Worm (Caenorhabditis elegans): ENCODE measurements around the gene usp-33.

Gene usp-33

DNA sequence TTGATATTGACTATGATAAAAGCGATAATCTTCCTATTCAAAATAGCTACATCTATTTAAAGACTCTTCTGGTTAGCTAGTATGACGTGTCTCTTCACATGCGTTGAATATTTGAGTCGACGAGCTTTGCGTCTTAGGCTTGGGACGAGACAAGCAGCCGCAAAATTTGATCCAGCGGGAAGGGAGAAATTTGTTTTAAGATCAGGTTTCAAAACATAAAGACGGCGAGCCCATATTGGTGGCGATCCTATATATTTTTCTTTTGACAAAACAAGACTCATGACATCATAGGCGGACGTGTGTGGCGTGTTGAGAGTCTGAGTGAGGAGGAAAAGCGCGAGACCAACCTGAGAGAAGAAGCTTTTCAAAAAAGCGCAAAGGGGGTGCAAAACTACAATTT lies 45.7 kb upstream of the usp-33 start:
- TF ChIP-seq mep-1 (tag; optimal IDR thresholded peaks at IDR 0.05) (no peak), F16B12.6 (tag; optimal IDR thresholded peaks at IDR 0.05) (no peak), efl-1 (optimal IDR thresholded peaks at IDR 0.05) (no peak), efl-1 (GFP tag; optimal IDR thresholded peaks at IDR 0.05 in 1 of 2) (no peak), lin-14 (GFP tag; optimal IDR thresholded peaks at IDR 0.05) (peak; percentile 31), ceh-82 (tag; optimal IDR thresholded peaks at IDR 0.05) (peak in 1 of 3 experiments; percentile 1), nhr-20 (tag; optimal IDR thresholded peaks at IDR 0.05) (no peak), nhr-19 (GFP tag; conservative IDR thresholded peaks at IDR 0.05) (no peak), fkh-8 (tag; optimal IDR thresholded peaks at IDR 0.05) (peak; percentile 18), tbx-2 (tag; optimal IDR thresholded peaks at IDR 0.05) (peak; percentile 27), nhr-71 (tag; optimal IDR thresholded peaks at IDR 0.05) (peak; percentile 10)

DNA sequence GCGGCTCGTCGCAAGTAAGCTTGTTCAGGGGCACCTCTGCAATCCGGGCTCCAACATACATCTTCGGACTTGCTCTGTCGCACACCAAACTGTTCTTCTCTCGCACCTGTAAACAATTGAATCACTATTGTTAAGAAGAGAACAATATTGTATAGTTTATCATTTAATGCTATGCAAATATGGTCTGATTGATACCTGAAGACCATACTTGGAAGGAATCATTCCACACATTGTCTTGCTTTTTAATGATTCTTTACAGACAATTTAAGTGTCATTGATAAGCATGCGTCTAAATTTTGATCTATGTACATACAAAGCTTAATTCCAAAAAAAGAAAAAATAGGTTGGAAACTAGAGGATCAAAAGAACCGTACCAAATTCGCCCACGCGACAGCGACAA lies 44.2 kb upstream of the usp-33 start:
- TF ChIP-seq dsc-1 (tag; optimal IDR thresholded peaks at IDR 0.05) (no peak), C34B4.2 (tag; optimal IDR thresholded peaks at IDR 0.05) (no peak), C04F5.9 (tag; optimal IDR thresholded peaks at IDR 0.05) (no peak), ces-1 (GFP tag; optimal IDR thresholded peaks at IDR 0.05) (no peak), nhr-71 (tag; optimal IDR thresholded peaks at IDR 0.05) (no peak), nhr-12 (tag; optimal IDR thresholded peaks at IDR 0.05) (no peak), efl-1 (optimal IDR thresholded peaks at IDR 0.05) (no peak), efl-1 (GFP tag; optimal IDR thresholded peaks at IDR 0.05 in 1 of 2) (peak in 1 of 2 experiments; percentile 84), fkh-4 (tag; optimal IDR thresholded peaks at IDR 0.05; ENCODE audit: borderline replicate concordance) (no peak), fkh-8 (tag; optimal IDR thresholded peaks at IDR 0.05) (no peak), nhr-90 (tag; optimal IDR thresholded peaks at IDR 0.05; ENCODE audit: poor library complexity) (no peak), mep-1 (tag; optimal IDR thresholded peaks at IDR 0.05) (no peak), aha-1 (tag; optimal IDR thresholded peaks at IDR 0.05) (no peak), pag-3 (tag; optimal IDR thresholded peaks at IDR 0.05; ENCODE audit: borderline replicate concordance, insufficient read depth) (no peak), unc-30 (tag; optimal IDR thresholded peaks at IDR 0.05) (no peak), elt-2 (tag; optimal IDR thresholded peaks at IDR 0.05) (peak; percentile 1), mef-2 (tag; optimal IDR thresholded peaks at IDR 0.05) (no peak), nhr-85 (tag) (peak; percentile 29), skn-1 (tag; optimal IDR thresholded peaks at IDR 0.05) (no peak), elt-3 (tag; optimal IDR thresholded peaks at IDR 0.05) (no peak), nhr-47 (tag; optimal IDR thresholded peaks at IDR 0.05) (no peak), unc-130 (tag; optimal IDR thresholded peaks at IDR 0.05) (no peak), ama-1 (optimal IDR thresholded peaks at IDR 0.05) (no peak), lsy-2 (tag; optimal IDR thresholded peaks at IDR 0.05) (no peak)

- TF ChIP-seq vab-15 (tag; optimal IDR thresholded peaks at IDR 0.05) (no peak), elt-3 (tag; optimal IDR thresholded peaks at IDR 0.05) (no peak), tbx-2 (tag; optimal IDR thresholded peaks at IDR 0.05) (peak; percentile 28), unc-130 (tag; optimal IDR thresholded peaks at IDR 0.05) (no peak), lin-14 (GFP tag; optimal IDR thresholded peaks at IDR 0.05) (peak; percentile 44)
Measured at ce11 chrX:15547896-15548295, 43.3 kb upstream of the usp-33 start.

ce11 chrX:15550769-15551168 lies 40.4 kb upstream of the usp-33 start:
- TF ChIP-seq lin-14 (GFP tag; optimal IDR thresholded peaks at IDR 0.05): peak; percentile 46
- no peak for TF ChIP-seq Y116A8C.19 (tag; optimal IDR thresholded peaks at IDR 0.05; ENCODE audit: borderline replicate concordance)

DNA sequence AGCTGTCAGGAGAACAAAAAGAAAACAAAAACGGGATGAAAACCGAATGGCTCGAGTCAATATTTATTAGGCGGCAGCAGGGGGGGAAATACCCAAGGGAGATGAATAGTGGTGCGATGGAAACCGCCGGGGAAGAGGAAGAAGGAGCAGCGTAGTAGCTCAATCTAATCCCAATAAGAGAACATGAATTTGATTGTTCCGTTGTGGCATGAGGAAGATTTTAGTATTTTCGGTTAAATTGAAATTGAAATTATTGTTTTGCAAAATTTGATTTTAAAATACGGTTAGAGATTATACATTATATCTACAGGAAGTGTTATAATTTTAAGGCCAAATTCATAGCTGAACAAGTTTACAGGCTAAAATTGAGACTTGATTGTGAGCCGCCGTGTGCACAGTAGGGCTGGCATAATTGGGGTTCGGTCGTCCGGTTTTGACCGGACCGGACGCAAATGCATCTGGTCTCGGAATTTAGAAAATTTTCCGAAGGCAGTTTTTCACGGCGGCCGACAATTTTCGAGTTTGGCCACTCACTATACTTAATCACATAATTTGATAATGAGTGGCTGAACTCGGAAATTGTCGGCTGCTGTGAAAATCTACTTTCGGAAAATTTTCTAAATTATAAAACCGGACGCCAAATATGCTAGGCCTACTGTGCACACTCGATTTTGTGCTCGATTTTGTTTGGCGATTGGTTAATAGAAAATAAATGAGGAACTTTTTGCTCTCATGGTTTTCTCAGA lies 39.0 kb upstream of the usp-33 start:
- TF ChIP-seq snu-23 (GFP tag; optimal IDR thresholded peaks at IDR 0.05) (no peak), aly-2 (tag; optimal IDR thresholded peaks at IDR 0.05) (no peak), efl-3 (GFP tag; optimal IDR thresholded peaks at IDR 0.05) (no peak), unc-130 (tag; optimal IDR thresholded peaks at IDR 0.05) (no peak), snpc-4 (tag; optimal IDR thresholded peaks at IDR 0.05) (peak; percentile 70), ztf-11 (tag; optimal IDR thresholded peaks at IDR 0.05) (no peak), lin-14 (GFP tag; optimal IDR thresholded peaks at IDR 0.05) (peak; percentile 40)
